Fruit fly (Drosophila melanogaster) whole organism, embryonic: ENCODE results near the gene Cyp303a1.

Source experiments
- Asciz ChIP-seq: fragments of 200-800 bp; sonication (Bioruptor generic); optimal IDR thresholded peaks from 2 replicates; lab custom pipeline; 2017; ENCODE audit warnings: missing biosample characterization, mild to moderate bottlenecking, missing genetic modification characterization, missing genetic modification reagents
- B-H2 ChIP-seq: fragments of 200-800 bp; sonication (Bioruptor generic); optimal IDR thresholded peaks from 2 replicates; lab custom pipeline; 2018; ENCODE audit warnings: missing biosample characterization, mild to moderate bottlenecking, missing genetic modification characterization
- Bteb2 ChIP-seq: fragments of 200-800 bp; sonication (Bioruptor generic); optimal IDR thresholded peaks from 2 replicates; lab custom pipeline; 2016; ENCODE audit warnings: missing biosample characterization, missing genetic modification characterization
- CG10959 ChIP-seq: fragments of 200-800 bp; sonication (Bioruptor generic); IDR thresholded peaks from 2 replicates; pipeline ENCODE4 v1.3.6; 2022; ENCODE audit warnings: missing biosample characterization, missing genetic modification characterization
- CG15514 ChIP-seq: fragments of 200-800 bp; sonication (Bioruptor generic); optimal IDR thresholded peaks from 3 replicates; lab custom pipeline; 2017; ENCODE audit warnings: missing biosample characterization, missing genetic modification characterization, mild to moderate bottlenecking, moderate library complexity, missing genetic modification reagents
- CG17612 ChIP-seq: fragments of 200-800 bp; sonication (Bioruptor generic); IDR thresholded peaks from 2 replicates; pipeline ENCODE4 v1.3.6; 2022; ENCODE audit warnings: missing biosample characterization, missing genetic modification characterization
- CG18262 ChIP-seq: fragments of 200-800 bp; optimal IDR thresholded peaks from 3 replicates; lab custom pipeline; 2019; ENCODE audit warnings: missing biosample characterization, mild to moderate bottlenecking, missing genetic modification characterization, moderate library complexity
- CG3281 ChIP-seq: fragments of 200-800 bp; sonication (Bioruptor generic); optimal IDR thresholded peaks from 3 replicates; lab custom pipeline; 2017; ENCODE audit warnings: missing biosample characterization, mild to moderate bottlenecking, missing genetic modification characterization
- CG4360 ChIP-seq: fragments of 200-800 bp; sonication (Bioruptor generic); IDR thresholded peaks from 2 replicates; pipeline ENCODE4 v1.3.6; 2022; ENCODE audit warnings: missing biosample characterization, missing genetic modification characterization
- CG4617 ChIP-seq: fragments of 200-800 bp; sonication (Bioruptor generic); optimal IDR thresholded peaks from 3 replicates; lab custom pipeline; 2016; ENCODE audit warnings: missing biosample characterization, missing genetic modification characterization, borderline replicate concordance
- CG4730 ChIP-seq: fragments of 200-800 bp; sonication (Bioruptor generic); IDR thresholded peaks from 2 replicates; pipeline ENCODE4 v1.3.6; 2022; ENCODE audit warnings: missing biosample characterization, missing genetic modification characterization
- CG6765 ChIP-seq: fragments of 200-800 bp; sonication (Bioruptor generic); optimal IDR thresholded peaks from 3 replicates; lab custom pipeline; 2017; ENCODE audit warnings: missing biosample characterization, mild to moderate bottlenecking, missing genetic modification characterization
- CG9876 ChIP-seq: fragments of 200-800 bp; sonication (Bioruptor generic); optimal IDR thresholded peaks from 2 replicates; lab custom pipeline; 2016; ENCODE audit warnings: missing biosample characterization, missing genetic modification characterization
- D ChIP-seq, 2 experiments: fragments of 200-800 bp in 1 of 2; fragments of >200 bp in 1 of 2; sonication (Bioruptor generic) in 1 of 2; optimal IDR thresholded peaks; 2 replicates in 1 of 2; 3 replicates in 1 of 2; lab custom pipeline; 2017; ENCODE audit warnings: mild to moderate bottlenecking in 1 of 2, missing biosample characterization in 1 of 2, missing genetic modification characterization in 1 of 2, missing genetic modification reagents in 1 of 2
- Dbx ChIP-seq: fragments of 200-800 bp; sonication (Bioruptor generic); IDR thresholded peaks from 3 replicates; pipeline ENCODE4 v1.3.6; 2022; ENCODE audit warnings: missing biosample characterization, missing genetic modification characterization
- Dfd ChIP-seq, 2 experiments: fragments of >200 bp; optimal IDR thresholded peaks; 2 replicates each; lab custom pipeline; 2017; ENCODE audit warnings: missing biosample characterization in 2 of 2, missing genetic modification characterization in 2 of 2
- Dref ChIP-seq: fragments of 200-800 bp; sonication (Bioruptor generic); IDR thresholded peaks from 2 replicates; pipeline ENCODE4 v1.3.6; 2022; ENCODE audit warnings: missing biosample characterization, missing genetic modification characterization
- Eip74EF ChIP-seq, 2 experiments: fragments of 200-800 bp in 1 of 2; fragments of >200 bp in 1 of 2; sonication (Bioruptor generic) in 1 of 2; optimal IDR thresholded peaks; 2 replicates each; lab custom pipeline; 2017 to 2019; ENCODE audit warnings: missing biosample characterization in 2 of 2, missing genetic modification characterization in 2 of 2, mild to moderate bottlenecking in 1 of 2, moderate library complexity in 1 of 2
- Fer1 ChIP-seq: fragments of 200-800 bp; sonication (Bioruptor generic); optimal IDR thresholded peaks from 2 replicates; lab custom pipeline; 2017; ENCODE audit warnings: missing biosample characterization, mild to moderate bottlenecking, missing genetic modification characterization
- HLH4C ChIP-seq: fragments of 200-800 bp; sonication (Bioruptor generic); IDR thresholded peaks from 3 replicates; pipeline ENCODE4 v1.3.6; 2022; ENCODE audit warnings: missing biosample characterization, missing genetic modification characterization; ENCODE audit not compliant: partially characterized antibody
- HLH54F ChIP-seq: fragments of 200-800 bp; sonication (Bioruptor generic); optimal IDR thresholded peaks from 3 replicates; lab custom pipeline; 2016; ENCODE audit warnings: missing biosample characterization, missing genetic modification characterization
- HLHmδ ChIP-seq: fragments of 200-800 bp; sonication (Bioruptor generic); optimal IDR thresholded peaks from 2 replicates; lab custom pipeline; 2018; ENCODE audit warnings: missing biosample characterization, mild to moderate bottlenecking, missing genetic modification characterization, moderate library complexity
- Hr51 ChIP-seq, 2 experiments: fragments of 200-800 bp; sonication (Bioruptor generic); optimal IDR thresholded peaks; 2 replicates in 1 of 2; 3 replicates in 1 of 2; lab custom pipeline; 2016 to 2018; ENCODE audit warnings: missing biosample characterization in 2 of 2, missing genetic modification characterization in 2 of 2, mild to moderate bottlenecking in 1 of 2, moderate library complexity in 1 of 2
- MTF-1 ChIP-seq: fragments of 200-800 bp; sonication (Bioruptor generic); optimal IDR thresholded peaks from 2 replicates; lab custom pipeline; 2018; ENCODE audit warnings: missing biosample characterization, mild to moderate bottlenecking, missing genetic modification characterization, borderline replicate concordance
- Med ChIP-seq: fragments of 200-800 bp; sonication (Bioruptor generic); peaks from one replicate; lab custom pipeline; 2016; ENCODE audit warnings: missing biosample characterization, missing genetic modification characterization, mild to moderate bottlenecking, inconsistent platforms, moderate library complexity
- Nf-YB ChIP-seq: fragments of 200-800 bp; sonication (Bioruptor generic); optimal IDR thresholded peaks from 3 replicates; lab custom pipeline; 2019; ENCODE audit warnings: missing biosample characterization, mild to moderate bottlenecking, missing genetic modification characterization, moderate library complexity
- Rfx ChIP-seq: fragments of 200-800 bp; sonication (Bioruptor generic); IDR thresholded peaks from 2 replicates; pipeline ENCODE4 v1.3.6; 2022; ENCODE audit warnings: missing biosample characterization, missing genetic modification characterization
- Sry-β ChIP-seq: fragments of 200-800 bp; sonication (Bioruptor generic); optimal IDR thresholded peaks from 2 replicates; lab custom pipeline; 2018; ENCODE audit warnings: missing biosample characterization, mild to moderate bottlenecking, missing genetic modification characterization, moderate library complexity
- Usf ChIP-seq: fragments of 200-800 bp; sonication (Bioruptor generic); optimal IDR thresholded peaks from 2 replicates; lab custom pipeline; 2017; ENCODE audit warnings: missing genotype, missing biosample characterization, missing genetic modification characterization
- ato ChIP-seq: fragments of 200-800 bp; sonication (Bioruptor generic); IDR thresholded peaks from 2 replicates; pipeline ENCODE4 v1.3.6; 2022; ENCODE audit warnings: missing biosample characterization, missing genetic modification characterization; ENCODE audit not compliant: partially characterized antibody
- bcd ChIP-seq: fragments of 200-800 bp; sonication (Bioruptor generic); optimal IDR thresholded peaks from 2 replicates; lab custom pipeline; 2017; ENCODE audit warnings: missing biosample characterization, mild to moderate bottlenecking, missing genetic modification characterization
- dmrt11E ChIP-seq: fragments of 200-800 bp; sonication (Bioruptor generic); optimal IDR thresholded peaks from 3 replicates; lab custom pipeline; 2018; ENCODE audit warnings: missing biosample characterization, mild to moderate bottlenecking, missing genetic modification characterization, moderate library complexity
- gsb-n ChIP-seq: fragments of 200-800 bp; sonication (Bioruptor generic); optimal IDR thresholded peaks from 3 replicates; lab custom pipeline; 2018; ENCODE audit warnings: missing biosample characterization, mild to moderate bottlenecking, missing genetic modification characterization
- hbn ChIP-seq: fragments of 200-800 bp; sonication (Bioruptor generic); IDR thresholded peaks from 2 replicates; pipeline ENCODE4 v1.3.6; 2022; ENCODE audit warnings: missing biosample characterization, missing genetic modification characterization; ENCODE audit not compliant: partially characterized antibody
- insv ChIP-seq, 2 experiments: fragments of 200-800 bp; sonication (Bioruptor generic); optimal IDR thresholded peaks; 3 replicates each; lab custom pipeline; 2016 to 2018; ENCODE audit warnings: missing biosample characterization in 2 of 2, missing genetic modification characterization in 2 of 2
- lab ChIP-seq: fragments of 200-800 bp; sonication (Bioruptor generic); optimal IDR thresholded peaks from 3 replicates; lab custom pipeline; 2017; ENCODE audit warnings: missing biosample characterization, missing genetic modification characterization, mild to moderate bottlenecking, moderate library complexity, missing genetic modification reagents
- lbe ChIP-seq: fragments of 200-800 bp; sonication (Bioruptor generic); optimal IDR thresholded peaks from 2 replicates; lab custom pipeline; 2016; ENCODE audit warnings: missing biosample characterization, mild to moderate bottlenecking, missing genetic modification characterization
- maf-S ChIP-seq: fragments of 200-800 bp; sonication (Bioruptor generic); optimal IDR thresholded peaks from 2 replicates; lab custom pipeline; 2016; ENCODE audit warnings: missing biosample characterization, missing genetic modification characterization
- mld ChIP-seq: fragments of 200-800 bp; sonication (Bioruptor generic); IDR thresholded peaks from 3 replicates; pipeline ENCODE4 v1.3.6; 2022; ENCODE audit warnings: missing biosample characterization, missing genetic modification characterization; ENCODE audit not compliant: partially characterized antibody
- nom ChIP-seq: fragments of 200-800 bp; sonication (Bioruptor generic); optimal IDR thresholded peaks from 2 replicates; lab custom pipeline; 2017; ENCODE audit warnings: missing biosample characterization, missing genetic modification characterization, mild to moderate bottlenecking, moderate library complexity, missing genetic modification reagents
- pan ChIP-seq, 4 experiments: fragments of >200 bp in 3 of 4; fragments of 200-800 bp in 1 of 4; sonication (Bioruptor generic) in 1 of 4; optimal IDR thresholded peaks in 3 of 4; IDR thresholded peaks in 1 of 4; 2 replicates each; pipeline versions ENCODE4 v1.3.6 to Lab custom; 2017 to 2022; ENCODE audit warnings: missing biosample characterization in 2 of 4, missing genetic modification characterization in 2 of 4, mixed read lengths in 1 of 4
- pho ChIP-seq: fragments of 200-800 bp; sonication (Bioruptor generic); optimal IDR thresholded peaks from 2 replicates; lab custom pipeline; 2016; ENCODE audit warnings: missing biosample characterization, missing genetic modification characterization
- rib ChIP-seq: fragments of 200-800 bp; sonication (Bioruptor generic); IDR thresholded peaks from 2 replicates; pipeline ENCODE4 v1.3.6; 2022; ENCODE audit warnings: missing biosample characterization, missing genetic modification characterization
- sim ChIP-seq: fragments of 200-800 bp; sonication (Bioruptor generic); IDR thresholded peaks from 2 replicates; pipeline ENCODE4 v1.3.6; 2022; ENCODE audit warnings: missing biosample characterization, missing genetic modification characterization
- sob ChIP-seq: fragments of 200-800 bp; sonication (Bioruptor generic); IDR thresholded peaks from 2 replicates; pipeline ENCODE4 v1.3.6; 2022; ENCODE audit warnings: missing biosample characterization, missing genetic modification characterization
- zfh2 ChIP-seq: fragments of 200-800 bp; sonication (Bioruptor generic); optimal IDR thresholded peaks from 2 replicates; lab custom pipeline; 2016; ENCODE audit warnings: missing biosample characterization, missing genetic modification characterization

The Cyp303a1 gene

dm6 chr2L:16307026-16307703 is 13.2 kb downstream of the Cyp303a1 start, which contains the start of the genes CG5861 and Syx5 (continued):
- TF ChIP-seq zfh2 (GFP tag; lab: Kevin White, UChicago) = peak; percentile 28
- TF ChIP-seq HLHmδ (GFP tag; lab: Kevin White, UChicago) = no peak
- no peak for TF ChIP-seq pan (optimal IDR thresholded peaks at IDR 0.05; lab: Kevin White, UChicago)
- TF ChIP-seq pan (GFP tag; optimal IDR thresholded peaks at IDR 0.05 in 1 of 2, IDR thresholded peaks at IDR 0.05 in 1 of 2) = peak in 1 of 2 experiments; percentile 50
- peak; percentile 62 for TF ChIP-seq bcd
- TF ChIP-seq ato (GFP tag; lab: Robert Waterston, UW) = peak; percentile 78; the same call in 1 of the 2 replicates
- peak; percentile 61 for TF ChIP-seq CG3281
- TF ChIP-seq B-H2 (GFP tag; lab: Kevin White, UChicago) = peak; percentile 76
- TF ChIP-seq CG6765 (GFP tag; lab: Kevin White, UChicago) = peak; percentile 17
- TF ChIP-seq CG15514 (GFP tag; lab: Kevin White, UChicago) = peak; percentile 52
- TF ChIP-seq sob (GFP tag; lab: Robert Waterston, UW) = peak; percentile 68; the same call in 1 of the 2 replicates
- TF ChIP-seq CG9876 (GFP tag; lab: Kevin White, UChicago) = no peak
- TF ChIP-seq CG4360 (GFP tag; lab: Robert Waterston, UW) = no peak
- TF ChIP-seq lab = peak; percentile 81
- peak; percentile 71; the same call in 2 of the 3 replicates for TF ChIP-seq mld (GFP tag; lab: Robert Waterston, UW)
- TF ChIP-seq Dfd (GFP tag; optimal IDR thresholded peaks at IDR 0.05; lab: Kevin White, UChicago) = no peak
- peak; percentile 48 for TF ChIP-seq Med
- peak; percentile 67; the same call in 2 of the 3 replicates for TF ChIP-seq Dbx (GFP tag; lab: Robert Waterston, UW)
- TF ChIP-seq Usf (GFP tag; lab: Kevin White, UChicago) = no peak
- TF ChIP-seq CG4617 (GFP tag; lab: Kevin White, UChicago) = peak; percentile 61
- TF ChIP-seq D (optimal IDR thresholded peaks at IDR 0.05; lab: Kevin White, UChicago) = no peak
- TF ChIP-seq D (GFP tag; optimal IDR thresholded peaks at IDR 0.05; lab: Kevin White, UChicago) = no peak
- peak in 1 of 2 experiments; percentile 0 for TF ChIP-seq Eip74EF (GFP tag; optimal IDR thresholded peaks at IDR 0.05; lab: Kevin White, UChicago)
- no peak for TF ChIP-seq CG10959 (GFP tag; lab: Robert Waterston, UW)
- TF ChIP-seq CG18262 = peak; percentile 62
- peak; percentile 75 for TF ChIP-seq Dref (GFP tag; lab: Robert Waterston, UW)
- TF ChIP-seq MTF-1 (GFP tag; lab: Kevin White, UChicago) = no peak
- peak; percentile 17 for TF ChIP-seq gsb-n (tag; lab: Kevin White, UChicago)
- TF ChIP-seq insv (GFP tag; optimal IDR thresholded peaks at IDR 0.05; lab: Kevin White, UChicago) = peak in 1 of 2 experiments; percentile 43
- no peak for TF ChIP-seq Hr51 (GFP tag; optimal IDR thresholded peaks at IDR 0.05; lab: Kevin White, UChicago)
- no peak for TF ChIP-seq pho (GFP tag; lab: Kevin White, UChicago)
- TF ChIP-seq hbn (GFP tag; lab: Robert Waterston, UW) = peak; percentile 91
- no peak for TF ChIP-seq rib (GFP tag; lab: Robert Waterston, UW)
- peak; percentile 54; the same call in 1 of the 2 replicates for TF ChIP-seq CG4730 (GFP tag; lab: Robert Waterston, UW)
- TF ChIP-seq dmrt11E (tag; lab: Kevin White, UChicago) = peak; percentile 22
- peak; percentile 14 for TF ChIP-seq Asciz
- peak; percentile 91 for TF ChIP-seq HLH4C (GFP tag; lab: Robert Waterston, UW)
- no peak for TF ChIP-seq maf-S (GFP tag; lab: Kevin White, UChicago)
- peak; percentile 69; the same call in 1 of the 2 replicates for TF ChIP-seq Rfx
- peak; percentile 85 for TF ChIP-seq Sry-β (GFP tag; lab: Kevin White, UChicago)
- no peak for TF ChIP-seq HLH54F
- TF ChIP-seq Bteb2 (GFP tag; lab: Kevin White, UChicago) = peak; percentile 2
- peak; percentile 82 for TF ChIP-seq lbe (GFP tag; lab: Kevin White, UChicago)
- TF ChIP-seq CG17612 (GFP tag; lab: Robert Waterston, UW) = no peak
- no peak for TF ChIP-seq sim (GFP tag; lab: Robert Waterston, UW)
- TF ChIP-seq nom = peak; percentile 24
- peak; percentile 5 for TF ChIP-seq Nf-YB (GFP tag; lab: Kevin White, UChicago)
- TF ChIP-seq Fer1 = peak; percentile 73
